Worm (Caenorhabditis elegans) whole organism, mixed stage, embryonic: ENCODE results near the gene T08D2.8.
"Not testable (repeated sequence)": the region's sequence is repeated elsewhere in the genome, so short reads cannot be mapped to it uniquely, and the experiment has no call there.

Experiments
- ceh-43 ChIP-seq: fragments of 200-800 bp; sonication (Bioruptor generic); optimal IDR thresholded peaks from 2 replicates; lab custom pipeline; 2018; ENCODE audit warnings: mild to moderate bottlenecking, missing genetic modification characterization, moderate library complexity, missing compliant biosample characterization
- drap-1 ChIP-seq: fragments of 200-800 bp; sonication (Bioruptor generic); optimal IDR thresholded peaks from 3 replicates; lab custom pipeline; 2018; ENCODE audit warnings: mild to moderate bottlenecking, missing genetic modification characterization, missing compliant biosample characterization
- hlh-1 ChIP-seq: fragments of 150-350 bp; optimal IDR thresholded peaks from 2 replicates; lab custom pipeline; 2014; ENCODE audit warnings: missing biosample characterization, missing genetic modification reagents, missing genetic modification characterization
- nhr-76 ChIP-seq: sonication (generic microtip); optimal IDR thresholded peaks from 2 replicates; lab custom pipeline; 2017; ENCODE audit warnings: missing biosample characterization, missing genetic modification characterization
- snpc-4 ChIP-seq: fragments of 150-350 bp; optimal IDR thresholded peaks from 2 replicates; lab custom pipeline; 2014; ENCODE audit warnings: missing biosample characterization, missing genetic modification characterization
- tbx-8 ChIP-seq: fragments of 200-800 bp; sonication (Bioruptor generic); optimal IDR thresholded peaks from 2 replicates; lab custom pipeline; 2018; ENCODE audit warnings: mild to moderate bottlenecking, missing genetic modification characterization, moderate library complexity, missing compliant biosample characterization
- unc-39 ChIP-seq: fragments of 150-350 bp; optimal IDR thresholded peaks from 2 replicates; lab custom pipeline; 2014; ENCODE audit warnings: missing biosample characterization, missing genetic modification characterization
- zip-8 ChIP-seq: fragments of 150-350 bp; optimal IDR thresholded peaks from 2 replicates; lab custom pipeline; 2014; ENCODE audit warnings: missing biosample characterization, missing genetic modification characterization

Gene T08D2.8

DNA sequence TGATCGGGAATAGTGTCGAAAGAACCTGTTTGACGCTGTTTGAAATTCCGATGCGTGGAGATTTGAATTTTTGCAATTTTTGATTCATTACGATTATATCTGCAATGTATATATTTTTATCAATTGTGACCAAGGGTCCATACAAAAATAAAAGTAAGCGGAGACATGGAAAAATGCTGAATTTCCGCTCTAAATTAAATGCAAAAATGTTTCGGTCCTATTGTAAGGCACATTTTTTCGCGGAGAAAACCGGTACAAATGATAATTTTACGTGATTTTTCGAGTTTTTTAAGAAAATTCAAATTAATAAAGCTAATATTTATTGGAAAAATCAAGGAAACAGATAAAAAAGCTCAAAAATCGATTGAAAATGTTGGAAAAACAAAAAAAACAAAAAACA lies 22.9 kb downstream of the T08D2.8 start, which contains the start of gene set-28:
Gene set-28, minus strand, starts transcription at position 101 of the 400 bp plus-strand sequence.
- not testable (repeated sequence) for TF ChIP-seq nhr-76 (tag; lab: Kevin White, UChicago); ceh-43; unc-39 (tag; lab: Kevin White, UChicago)

DNA sequence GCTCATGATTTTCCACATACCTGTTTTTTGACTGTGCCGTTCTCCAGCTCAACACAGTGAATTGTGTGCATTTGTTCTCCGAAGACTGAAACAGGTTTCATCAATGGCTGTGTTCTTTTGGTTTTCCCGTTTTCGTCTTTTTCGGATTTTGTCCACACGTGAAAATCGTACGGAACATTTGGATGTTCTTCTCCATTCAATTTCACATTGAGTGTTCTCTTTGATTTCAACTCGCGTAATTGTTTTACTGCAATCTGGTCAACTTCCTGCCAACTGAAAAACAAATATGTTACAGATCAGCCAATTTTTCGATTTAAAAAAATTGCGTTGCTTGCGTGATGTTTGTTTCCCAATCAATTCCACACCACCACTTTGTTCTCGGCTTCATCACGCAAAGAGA lies 36.7 kb downstream of the T08D2.8 start, which contains the start of gene AC8.3:
Gene AC8.3, minus strand, starts transcription at position 101 of the 400 bp plus-strand sequence.
- TF ChIP-seq tbx-8 (GFP tag; lab: Kevin White, UChicago); snpc-4 (tag; lab: Kevin White, UChicago); zip-8 (tag; lab: Kevin White, UChicago): not testable (repeated sequence)

DNA sequence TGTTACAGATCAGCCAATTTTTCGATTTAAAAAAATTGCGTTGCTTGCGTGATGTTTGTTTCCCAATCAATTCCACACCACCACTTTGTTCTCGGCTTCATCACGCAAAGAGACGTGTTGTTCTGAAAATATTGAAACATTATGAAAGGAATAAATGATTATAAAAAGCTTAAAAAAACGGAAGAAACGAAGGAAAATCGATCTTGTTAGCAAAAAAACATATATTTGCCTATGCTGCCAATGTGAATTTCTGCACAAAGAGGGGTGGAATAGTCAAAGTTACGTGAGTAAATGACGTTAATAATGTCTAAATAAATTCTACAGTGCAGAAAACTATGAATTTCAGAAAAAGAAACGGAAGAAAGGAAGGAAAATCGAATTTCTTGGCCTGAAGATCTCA lies 46.4 kb downstream of the T08D2.8 start, which contains the start of gene AC8.10:
Gene AC8.10, minus strand, starts transcription at position 101 of the 400 bp plus-strand sequence.
- not testable (repeated sequence) for TF ChIP-seq nhr-76 (tag; lab: Kevin White, UChicago); hlh-1 (tag; lab: Kevin White, UChicago); drap-1 (GFP tag; lab: Kevin White, UChicago)
